Worm (Caenorhabditis elegans): ENCODE measurements around the gene K04H4.5.

Gene K04H4.5

DNA sequence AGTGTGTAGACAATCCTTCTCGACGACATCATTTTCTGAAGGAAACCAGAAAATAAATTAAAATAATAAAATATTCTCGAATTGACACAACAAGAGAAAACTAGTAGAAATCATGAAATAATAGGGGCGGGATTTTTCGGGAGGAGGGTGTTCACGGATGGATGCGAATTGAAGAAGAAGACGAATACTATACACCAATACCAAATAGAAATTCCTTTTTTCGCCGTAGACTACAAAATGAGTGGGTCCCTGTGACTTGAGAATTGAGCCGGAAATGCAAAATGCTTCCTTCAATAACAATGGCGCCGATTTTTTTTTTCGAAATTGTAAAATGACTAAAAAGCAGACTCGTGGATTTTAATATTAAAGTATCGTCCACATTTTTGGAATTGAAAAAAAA, 41.9 kb downstream of the K04H4.5 start, which contains the start of gene nlp-48:
Gene nlp-48 (minus strand): TSS at position 101 of the 400 bp plus-strand sequence.
- no peak for TF ChIP-seq unc-62 (GFP tag; optimal IDR thresholded peaks at IDR 0.05)

DNA sequence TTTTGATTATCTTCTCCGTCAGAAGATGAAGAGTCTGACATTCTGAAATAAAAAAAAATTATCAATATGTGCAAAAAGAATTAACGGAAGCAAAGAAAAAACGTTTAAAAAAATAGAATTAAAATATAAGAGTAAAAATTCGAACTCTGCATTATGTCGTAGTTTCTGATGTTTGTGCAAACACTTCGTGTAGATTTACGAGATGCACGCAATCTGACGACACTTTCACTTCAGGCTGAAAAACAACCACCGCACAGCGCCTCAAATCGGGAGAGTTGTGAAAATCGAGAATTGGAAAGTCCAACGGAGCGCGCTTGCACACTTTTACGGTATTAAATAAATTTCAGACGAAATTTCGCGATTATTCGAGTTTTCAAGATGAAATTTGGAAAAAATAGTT, 47.4 kb downstream of the K04H4.5 start, which contains the start of gene T26G10.1:
Gene T26G10.1 (minus strand): TSS at position 42 of the 400 bp plus-strand sequence.
- no peak for TF ChIP-seq unc-62 (GFP tag; optimal IDR thresholded peaks at IDR 0.05)
